Worm (Caenorhabditis elegans) whole organism, L4/young adult: ENCODE data around the gene rpa-1.

Experiments
- W03F9.2 ChIP-seq: fragments of 150-350 bp; optimal IDR thresholded peaks from 2 replicates; lab custom pipeline; 2014; ENCODE audit warnings: missing biosample characterization, missing genetic modification characterization
- dao-5 ChIP-seq: sonication (generic microtip); optimal IDR thresholded peaks from 2 replicates; lab custom pipeline; 2016; ENCODE audit warnings: missing genotype, missing genetic modification characterization, moderate library complexity, missing compliant biosample characterization
- him-1 ChIP-seq: sonication (generic microtip); optimal IDR thresholded peaks from 2 replicates; lab custom pipeline; 2016; ENCODE audit warnings: missing genotype, missing genetic modification reagents, missing genetic modification characterization, missing compliant biosample characterization

- no peak for TF ChIP-seq him-1
- TF ChIP-seq W03F9.2 (tag; lab: Kevin White, UChicago): no peak
- TF ChIP-seq dao-5 (tag; lab: Kevin White, UChicago): no peak
Measured at ce11 chrII:7693929-7694328, 29.5 kb downstream of the rpa-1 start, which contains the start of gene nhx-2.
